Worm (Caenorhabditis elegans): ENCODE measurements around the gene memi-2.
"Not testable (repeated sequence)": the region's sequence is repeated elsewhere in the genome, so short reads cannot be mapped to it uniquely, and the experiment has no call there.

DNA sequence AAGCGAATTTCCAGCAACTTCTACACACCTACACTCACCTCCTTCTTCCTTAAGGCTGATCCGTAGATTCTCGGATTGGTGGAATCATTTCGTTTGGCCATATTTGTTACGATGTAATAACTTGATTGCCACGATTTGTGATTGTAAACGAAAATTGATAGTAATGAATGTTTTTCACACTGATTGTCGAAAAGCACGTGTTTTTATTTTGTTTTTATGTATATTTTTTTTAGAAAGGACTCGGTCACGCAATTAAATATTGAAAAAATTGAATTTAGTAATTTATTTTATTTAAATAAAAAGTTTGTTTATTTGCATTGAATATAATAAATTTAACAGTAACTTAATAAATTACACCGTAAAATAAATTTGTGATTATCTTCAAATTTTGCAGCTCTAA, 33.6 kb upstream of the memi-2 start, which contains the start of gene K09B11.5:
- not testable (repeated sequence) for TF ChIP-seq ama-1 (optimal IDR thresholded peaks at IDR 0.05); flt-1 (GFP tag; IDR thresholded peaks at IDR 0.05); F13C5.2 (tag; optimal IDR thresholded peaks at IDR 0.05); ets-7 (tag; optimal IDR thresholded peaks at IDR 0.05); ceh-13 (GFP tag; optimal IDR thresholded peaks at IDR 0.05); B0310.2 (tag; optimal IDR thresholded peaks at IDR 0.05); hmbx-1 (tag; optimal IDR thresholded peaks at IDR 0.05); pes-1 (GFP tag; IDR thresholded peaks at IDR 0.05); sea-1 (GFP tag; conservative IDR thresholded peaks at IDR 0.05); hmg-4 (GFP tag; optimal IDR thresholded peaks at IDR 0.05); tra-4 (tag; optimal IDR thresholded peaks at IDR 0.05)
